Worm (Caenorhabditis elegans) whole organism, early embryonic: ENCODE measurements around the gene clec-27.

Experiments
- B0310.2 ChIP-seq: sonication (generic microtip); optimal IDR thresholded peaks from 2 replicates; lab custom pipeline; 2016; ENCODE audit warnings: mild to moderate bottlenecking, missing genetic modification characterization, missing compliant biosample characterization
- F13C5.2 ChIP-seq: sonication (generic microtip); optimal IDR thresholded peaks from 2 replicates; lab custom pipeline; 2017; ENCODE audit warnings: mild to moderate bottlenecking, missing genetic modification characterization, inconsistent platforms, missing compliant biosample characterization
- ama-1 ChIP-seq: fragments of 150-350 bp; optimal IDR thresholded peaks from 2 replicates; lab custom pipeline; 2014
- ceh-13 ChIP-seq: fragments of 200-800 bp; sonication (Bioruptor generic); optimal IDR thresholded peaks from 2 replicates; lab custom pipeline; 2018; ENCODE audit warnings: mild to moderate bottlenecking, missing genetic modification characterization, missing compliant biosample characterization
- ets-7 ChIP-seq: sonication (generic microtip); optimal IDR thresholded peaks from 2 replicates; lab custom pipeline; 2016; ENCODE audit warnings: missing genotype, missing genetic modification characterization, missing compliant biosample characterization
- flt-1 ChIP-seq: fragments of 200-800 bp; sonication (Bioruptor generic); IDR thresholded peaks from 2 replicates; pipeline ENCODE4 v1.3.6; 2022; ENCODE audit warnings: missing genetic modification characterization, missing compliant biosample characterization
- scrt-1 ChIP-seq: fragments of 200-800 bp; sonication (Bioruptor generic); IDR thresholded peaks from 2 replicates; pipeline ENCODE4 v1.3.6; 2022; ENCODE audit warnings: missing genetic modification characterization, missing compliant biosample characterization
- tbx-11 ChIP-seq: fragments of 200-800 bp; sonication (Bioruptor generic); IDR thresholded peaks from 2 replicates; pipeline ENCODE4 v1.3.6; 2022; ENCODE audit warnings: missing genetic modification characterization, missing compliant biosample characterization
- tbx-37 ChIP-seq: fragments of 200-800 bp; sonication (Bioruptor generic); conservative IDR thresholded peaks from 2 replicates; pipeline ENCODE4 v1.3.6; 2022; ENCODE audit warnings: missing genetic modification reagents, missing genetic modification characterization, missing compliant biosample characterization

- TF ChIP-seq ama-1 (lab: Kevin White, UChicago) (no peak), flt-1 (GFP tag; lab: Robert Waterston, UW) (no peak), tbx-11 (GFP tag; lab: Robert Waterston, UW) (no peak), F13C5.2 (no peak), tbx-37 (GFP tag; lab: Robert Waterston, UW) (no peak), ets-7 (tag; lab: Kevin White, UChicago) (no peak), ceh-13 (GFP tag; lab: Kevin White, UChicago) (no peak), B0310.2 (tag; lab: Kevin White, UChicago) (no peak), scrt-1 (no peak)
Observed at ce11 chrV:16884744-16885143, 30.3 kb downstream of the clec-27 start, which contains the start of gene F09C6.13.
